Worm (Caenorhabditis elegans): ENCODE data around the gene osm-9.

Gene osm-9

DNA sequence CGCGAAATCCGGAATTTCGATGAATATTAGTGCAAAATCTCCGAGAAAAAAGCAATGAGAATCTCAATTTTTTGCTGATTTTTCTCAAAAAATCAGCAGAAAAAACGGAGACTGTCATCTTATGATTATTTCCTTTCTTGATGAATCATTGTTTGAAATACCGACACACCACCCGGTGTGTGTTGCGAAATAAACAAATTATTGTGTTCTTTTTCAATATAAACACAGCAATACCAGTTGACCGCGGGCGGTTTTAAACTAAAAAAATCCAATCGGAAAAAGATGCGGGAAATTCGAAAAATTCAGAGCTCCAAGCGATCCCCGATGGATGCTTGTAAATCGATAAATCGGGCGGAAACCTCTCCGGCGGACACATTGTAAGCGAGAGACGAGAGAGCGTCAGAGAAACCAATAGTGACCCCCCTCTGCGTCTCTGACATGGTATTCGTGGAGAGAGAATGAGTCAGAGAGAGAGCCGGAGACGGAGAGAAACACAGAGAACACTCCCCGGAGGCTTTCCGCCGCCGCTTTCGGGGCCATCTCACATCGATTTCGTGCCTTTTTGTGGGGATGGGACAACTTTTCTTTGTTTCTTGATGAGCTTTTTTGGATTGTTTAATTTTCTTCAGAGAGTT is 41.7 kb downstream of the osm-9 start (continued):
- TF ChIP-seq B0035.1 (tag; optimal IDR thresholded peaks at IDR 0.05) (no peak), zim-3 (tag; optimal IDR thresholded peaks at IDR 0.05) (no peak), snpc-3.4 (tag; optimal IDR thresholded peaks at IDR 0.05) (no peak), tbp1 (GFP tag; optimal IDR thresholded peaks at IDR 0.05) (peak; percentile 17), attf-5 (GFP tag; optimal IDR thresholded peaks at IDR 0.05) (peak; percentile 74), B0019.2 (GFP tag; conservative IDR thresholded peaks at IDR 0.05) (no peak), nhr-80 (tag; optimal IDR thresholded peaks at IDR 0.05) (peak; percentile 22)

DNA sequence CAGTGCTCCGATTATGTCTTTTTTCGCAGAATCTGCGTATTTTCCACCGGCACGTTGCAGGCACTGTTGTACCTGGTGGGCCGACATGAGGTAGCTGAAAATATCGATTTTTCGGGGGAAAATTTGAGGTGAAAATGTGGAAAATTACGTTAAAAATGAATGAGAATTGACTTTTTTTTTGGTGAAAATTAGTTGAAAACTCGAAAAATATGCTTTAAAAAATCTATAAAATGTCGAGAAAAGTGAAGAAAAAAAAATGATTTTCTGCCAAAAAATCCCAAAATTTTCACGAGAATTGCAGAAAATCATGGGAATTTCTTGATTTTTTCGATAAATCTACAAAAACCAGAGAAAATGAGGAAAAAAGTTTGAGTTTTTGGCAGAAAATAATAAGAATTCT is 42.8 kb downstream of the osm-9 start, which contains the start of gene tsg-101:
TSS of gene tsg-101 (minus strand) at position 101 of the 400 bp plus-strand sequence.
- TF ChIP-seq D2030.7 (GFP tag; IDR thresholded peaks at IDR 0.05) = no peak
- no peak for TF ChIP-seq ztf-26 (tag; optimal IDR thresholded peaks at IDR 0.05)
- TF ChIP-seq tbp1 (GFP tag; optimal IDR thresholded peaks at IDR 0.05) = no peak
- TF ChIP-seq athp-1 (tag; optimal IDR thresholded peaks at IDR 0.05) = no peak
- no peak for TF ChIP-seq lag-1 (GFP tag; IDR thresholded peaks at IDR 0.05)
- no peak for TF ChIP-seq madf-6 (GFP tag; IDR thresholded peaks at IDR 0.05)
- TF ChIP-seq hlh-12 (tag; optimal IDR thresholded peaks at IDR 0.05) = no peak
- no peak for TF ChIP-seq K11D2.4 (GFP tag; IDR thresholded peaks at IDR 0.05)
- TF ChIP-seq Y79H2A.3 (GFP tag; conservative IDR thresholded peaks at IDR 0.05) = no peak
- no peak for TF ChIP-seq snpc-4 (GFP tag; optimal IDR thresholded peaks at IDR 0.05)
- TF ChIP-seq snpc-4 (tag; optimal IDR thresholded peaks at IDR 0.05) = no peak
- no peak for TF ChIP-seq dpff-1 (tag; optimal IDR thresholded peaks at IDR 0.05)
- no peak for TF ChIP-seq T26A5.8 (tag; optimal IDR thresholded peaks at IDR 0.05)
- TF ChIP-seq dox-1 (GFP tag; IDR thresholded peaks at IDR 0.05) = no peak
- TF ChIP-seq mxl-1 (tag; optimal IDR thresholded peaks at IDR 0.05) = no peak
- no peak for TF ChIP-seq F52B5.7 (tag; optimal IDR thresholded peaks at IDR 0.05)
- TF ChIP-seq lsl-1 (GFP tag; optimal IDR thresholded peaks at IDR 0.05) = no peak
- no peak for TF ChIP-seq repo-1 (tag; optimal IDR thresholded peaks at IDR 0.05)
- TF ChIP-seq ceh-40 (GFP tag; IDR thresholded peaks at IDR 0.05) = no peak
- no peak for TF ChIP-seq B0019.2 (GFP tag; conservative IDR thresholded peaks at IDR 0.05)

DNA sequence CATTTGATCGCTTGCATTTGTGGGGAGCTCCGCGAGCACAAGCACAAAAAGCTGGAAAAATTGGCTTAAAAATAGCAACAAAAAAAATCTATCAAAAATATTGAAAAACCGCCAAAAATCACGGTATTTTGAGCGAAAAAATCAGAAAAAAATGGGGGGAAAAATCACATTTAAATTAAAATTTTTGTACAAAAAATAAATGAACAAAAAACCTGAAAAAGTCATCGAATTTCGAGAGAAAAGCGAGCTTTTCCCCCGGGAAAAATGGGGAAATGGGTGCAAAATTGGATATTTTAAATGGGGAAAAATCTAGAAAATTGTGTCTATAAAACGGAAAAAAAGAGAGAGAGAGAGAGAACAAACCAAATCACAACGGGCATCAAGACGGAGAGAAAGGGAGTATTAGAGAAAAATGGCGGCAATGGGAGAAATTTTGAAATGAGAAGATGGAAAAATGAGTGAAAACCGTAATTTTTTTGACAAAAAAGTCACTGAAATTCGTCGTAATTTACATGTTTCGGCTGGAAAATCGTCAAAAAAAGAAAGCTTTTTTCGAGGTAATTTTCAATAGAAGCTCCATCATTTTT is 47.7 kb downstream of the osm-9 start, which contains the start of gene ced-10:
TSS of gene ced-10 (minus strand) at position 51 of the 587 bp plus-strand sequence.
- TF ChIP-seq K11D2.4 (GFP tag; IDR thresholded peaks at IDR 0.05) = no peak
- TF ChIP-seq aptf-3 (GFP tag; IDR thresholded peaks at IDR 0.05) = no peak
- no peak for TF ChIP-seq F22D6.2 (tag; optimal IDR thresholded peaks at IDR 0.05)
- TF ChIP-seq dox-1 (GFP tag; IDR thresholded peaks at IDR 0.05) = no peak
- TF ChIP-seq unc-130 (GFP tag; optimal IDR thresholded peaks at IDR 0.05) = no peak
- TF ChIP-seq him-1 (tag; optimal IDR thresholded peaks at IDR 0.05) = no peak
- TF ChIP-seq ceh-100 (GFP tag; IDR thresholded peaks at IDR 0.05) = no peak
- no peak for TF ChIP-seq mcd-1 (GFP tag; IDR thresholded peaks at IDR 0.05)
- no peak for TF ChIP-seq mes-4 (tag; optimal IDR thresholded peaks at IDR 0.05)
- no peak for TF ChIP-seq lsl-1 (GFP tag; optimal IDR thresholded peaks at IDR 0.05)

DNA sequence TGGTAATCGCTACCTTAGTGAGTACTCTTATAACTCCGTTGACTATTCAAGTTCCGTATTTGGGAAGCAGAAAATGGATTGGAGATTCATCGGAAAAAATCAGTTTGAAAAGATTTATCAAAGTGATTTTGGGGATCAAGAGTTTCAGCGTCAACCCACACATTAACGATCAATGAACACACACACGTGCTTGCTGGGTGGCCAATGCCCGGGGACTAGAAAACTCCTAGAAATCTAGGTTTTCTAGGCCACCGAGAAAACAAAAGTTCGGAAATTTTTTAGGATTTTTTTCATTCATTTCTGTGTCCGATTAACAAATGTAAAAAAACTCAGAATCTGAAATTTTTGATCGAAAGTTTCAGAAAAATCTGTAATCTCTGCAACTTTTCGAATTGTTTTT is 51.3 kb downstream of the osm-9 start:
- TF ChIP-seq B0336.3 (GFP tag; IDR thresholded peaks at IDR 0.05) (peak; percentile 57), cebp-1 (GFP tag; IDR thresholded peaks at IDR 0.05) (no peak), cebp-1 (tag; optimal IDR thresholded peaks at IDR 0.05) (peak; percentile 5), hlh-12 (tag; optimal IDR thresholded peaks at IDR 0.05) (no peak), atf-7 (tag; optimal IDR thresholded peaks at IDR 0.05) (peak; percentile 32), madf-6 (GFP tag; IDR thresholded peaks at IDR 0.05) (peak; percentile 18; the same call in 1 of the 2 replicates), snpc-3.4 (tag; optimal IDR thresholded peaks at IDR 0.05) (no peak), ceh-91 (GFP tag; IDR thresholded peaks at IDR 0.05) (no peak), F52B5.7 (tag; optimal IDR thresholded peaks at IDR 0.05) (no peak), chd-7 (tag; optimal IDR thresholded peaks at IDR 0.05) (peak; percentile 30), ceh-100 (GFP tag; IDR thresholded peaks at IDR 0.05) (0 out of 2 replicates have a peak, but pooled peaks have one; percentile 11), nhr-120 (GFP tag; IDR thresholded peaks at IDR 0.05) (no peak), rcor-1 (GFP tag; IDR thresholded peaks at IDR 0.05) (0 out of 2 replicates have a peak, but pooled peaks have one; percentile 6), pbrm-1 (GFP tag; IDR thresholded peaks at IDR 0.05) (0 out of 2 replicates have a peak, but pooled peaks have one; percentile 38), aptf-3 (GFP tag; IDR thresholded peaks at IDR 0.05) (0 out of 2 replicates have a peak, but pooled peaks have one; percentile 51), hrde-1 (tag; optimal IDR thresholded peaks at IDR 0.05; ENCODE audit: borderline replicate concordance) (peak; percentile 24), snpc-4 (GFP tag; optimal IDR thresholded peaks at IDR 0.05) (peak; percentile 26), snpc-4 (tag; optimal IDR thresholded peaks at IDR 0.05) (no peak)
